Worm (Caenorhabditis elegans): ENCODE measurements around the gene T22F7.4.

The T22F7.4 gene

ce11 chrIII:558832-559231 is 32.1 kb upstream of the T22F7.4 start (continued):
- peak; percentile 35 for TF ChIP-seq C34F6.9 (tag; optimal IDR thresholded peaks at IDR 0.05)
- TF ChIP-seq zag-1 (tag; optimal IDR thresholded peaks at IDR 0.05): no peak
- no peak for TF ChIP-seq dmd-4 (tag; optimal IDR thresholded peaks at IDR 0.05)
- no peak for TF ChIP-seq Y55F3AM.14 (GFP tag; optimal IDR thresholded peaks at IDR 0.05)
- TF ChIP-seq sma-9 (GFP tag; optimal IDR thresholded peaks at IDR 0.05): peak; percentile 67
- TF ChIP-seq sma-9 (tag; optimal IDR thresholded peaks at IDR 0.05): no peak
- TF ChIP-seq sma-3 (GFP tag; optimal IDR thresholded peaks at IDR 0.05): peak; percentile 23
- no peak for TF ChIP-seq alr-1 (tag; optimal IDR thresholded peaks at IDR 0.05)
- no peak for TF ChIP-seq elt-3 (tag; optimal IDR thresholded peaks at IDR 0.05)
- no peak for TF ChIP-seq nhr-6 (tag; optimal IDR thresholded peaks at IDR 0.05)

DNA sequence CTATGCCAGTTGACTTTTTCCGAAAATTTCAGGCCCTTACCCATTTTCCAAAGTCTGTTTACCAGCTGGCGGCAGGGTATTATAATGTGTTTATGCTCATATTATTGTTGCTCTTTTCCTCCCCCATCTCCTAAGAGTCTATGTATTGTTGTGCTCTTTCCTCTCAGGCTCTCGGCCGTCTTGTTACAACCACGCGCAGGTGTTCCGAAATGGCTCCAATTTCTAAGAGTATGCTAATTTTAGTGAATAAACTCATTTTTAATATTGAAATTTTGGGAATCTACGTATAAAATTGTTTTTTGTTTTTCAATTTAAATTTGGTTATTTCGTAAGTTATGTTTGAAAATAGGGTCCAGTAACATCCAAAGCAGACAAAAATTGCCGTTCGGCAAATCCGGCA is 31.4 kb upstream of the T22F7.4 start:
- no peak for TF ChIP-seq lin-39 (tag; optimal IDR thresholded peaks at IDR 0.05)
- no peak for TF ChIP-seq fos-1 (tag; optimal IDR thresholded peaks at IDR 0.05)
- no peak for TF ChIP-seq alr-1 (tag; optimal IDR thresholded peaks at IDR 0.05)
- no peak for TF ChIP-seq Y55F3AM.14 (GFP tag; optimal IDR thresholded peaks at IDR 0.05)
- no peak for TF ChIP-seq ama-1 (optimal IDR thresholded peaks at IDR 0.05)
- no peak for TF ChIP-seq nhr-10 (tag; optimal IDR thresholded peaks at IDR 0.05)
- TF ChIP-seq zag-1 (tag; optimal IDR thresholded peaks at IDR 0.05): no peak
- no peak for TF ChIP-seq elt-3 (tag; optimal IDR thresholded peaks at IDR 0.05)
- no peak for TF ChIP-seq ceh-82 (tag; optimal IDR thresholded peaks at IDR 0.05)
- no peak for TF ChIP-seq R02D3.7 (tag; optimal IDR thresholded peaks at IDR 0.05)

- no peak for TF ChIP-seq crh-2 (tag; optimal IDR thresholded peaks at IDR 0.05)
Observed at ce11 chrIII:555650-556049, 28.9 kb upstream of the T22F7.4 start, which contains the start of gene B0353.1. Gene B0353.1 (plus strand): TSS chrIII:555950.

DNA sequence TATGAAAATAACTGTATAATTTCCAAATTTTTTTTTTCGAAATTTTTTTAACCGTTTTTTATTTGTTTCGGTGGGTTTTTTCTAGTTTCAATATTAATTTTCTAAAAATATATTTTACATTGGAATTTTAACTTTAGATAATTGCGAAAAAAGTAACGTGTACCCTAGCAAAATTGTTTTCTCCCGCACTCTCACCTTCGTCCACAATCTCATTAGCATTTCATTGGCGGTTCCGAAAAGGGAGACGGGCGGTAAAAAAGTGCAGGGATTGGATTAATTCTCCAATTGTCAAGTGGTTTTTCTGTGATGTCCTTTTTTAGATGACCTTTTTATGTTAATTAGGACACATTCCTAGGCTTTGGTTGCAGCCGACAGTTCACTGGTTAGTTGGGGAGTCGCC is 22.5 kb upstream of the T22F7.4 start:
- TF ChIP-seq unc-62 (GFP tag; optimal IDR thresholded peaks at IDR 0.05) (no peak), egl-27 (tag; optimal IDR thresholded peaks at IDR 0.05) (no peak), nhr-21 (tag; optimal IDR thresholded peaks at IDR 0.05) (no peak), R02D3.7 (tag; optimal IDR thresholded peaks at IDR 0.05) (no peak), nhr-6 (tag; optimal IDR thresholded peaks at IDR 0.05) (no peak), crh-2 (tag; optimal IDR thresholded peaks at IDR 0.05) (no peak)

DNA sequence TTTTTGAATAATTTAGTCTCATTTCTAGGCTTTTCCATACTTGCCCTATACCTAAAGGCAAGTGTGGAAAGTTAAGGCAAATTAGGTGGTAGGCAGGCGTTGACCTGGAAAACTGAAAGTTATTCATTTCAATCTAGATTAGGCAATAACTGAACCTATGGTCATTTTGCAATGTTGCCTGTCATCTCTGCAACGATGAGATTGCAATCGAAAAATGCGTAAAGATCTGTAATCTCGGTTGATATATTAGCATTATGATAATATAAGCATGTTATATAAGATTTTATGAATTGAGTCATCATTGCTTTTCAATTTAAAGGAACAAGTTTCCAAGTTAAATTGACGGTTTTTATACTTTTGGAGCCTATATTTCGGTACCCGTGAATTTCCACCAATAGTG is 21.0 kb upstream of the T22F7.4 start:
- TF ChIP-seq unc-62 (GFP tag; optimal IDR thresholded peaks at IDR 0.05): no peak
- TF ChIP-seq elt-1 (tag; optimal IDR thresholded peaks at IDR 0.05): peak; percentile 68
- TF ChIP-seq ceh-16 (tag; optimal IDR thresholded peaks at IDR 0.05): peak; percentile 18

DNA sequence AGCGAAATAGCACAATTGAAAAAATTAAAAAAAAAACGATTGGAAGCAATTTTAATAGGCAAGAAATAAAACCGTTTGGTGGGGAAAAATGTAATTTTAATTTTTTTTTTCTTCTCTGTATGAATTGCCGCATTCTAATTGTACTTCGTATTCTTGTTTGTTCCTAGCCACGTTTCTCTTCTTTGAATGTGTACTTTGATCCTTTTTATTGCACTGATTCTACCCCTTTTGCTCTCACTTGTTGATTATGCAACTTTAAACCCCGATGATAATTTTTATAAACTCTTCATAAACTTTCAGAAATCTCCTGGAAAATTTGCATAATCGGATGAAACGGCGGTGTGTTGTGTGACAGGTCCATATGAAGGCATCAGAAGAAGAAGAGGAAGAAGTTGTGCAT is 15.0 kb upstream of the T22F7.4 start, which contains the start of gene T22F7.1:
T22F7.1 (plus strand) TSS at position 301 of the 400 bp plus-strand sequence.
- TF ChIP-seq lin-11 (tag; optimal IDR thresholded peaks at IDR 0.05): no peak

DNA sequence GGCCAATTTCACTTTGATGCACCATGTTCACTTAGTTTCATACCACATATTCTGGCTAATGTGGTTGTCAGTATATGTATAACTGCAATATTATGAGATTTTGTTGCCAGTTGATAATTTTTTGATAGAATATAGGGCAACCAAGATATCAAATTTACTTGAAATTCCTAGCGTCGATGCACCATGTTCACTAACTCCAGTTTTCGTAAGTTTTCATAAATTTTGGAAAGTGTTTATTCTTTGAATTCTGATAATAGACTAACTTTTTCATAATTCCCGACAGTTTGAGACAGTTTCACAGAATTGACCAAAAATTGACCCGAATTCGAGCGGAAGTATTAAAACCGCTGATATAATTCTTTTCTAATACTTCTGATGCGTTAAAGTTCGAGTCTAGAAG is 10.3 kb upstream of the T22F7.4 start:
- no peak for TF ChIP-seq nhr-21 (tag; optimal IDR thresholded peaks at IDR 0.05)
- TF ChIP-seq egl-27 (tag; optimal IDR thresholded peaks at IDR 0.05): no peak
- no peak for TF ChIP-seq ztf-1 (GFP tag; conservative IDR thresholded peaks at IDR 0.05)
- no peak for TF ChIP-seq nhr-237 (tag; optimal IDR thresholded peaks at IDR 0.05)
- no peak for TF ChIP-seq elt-1 (tag; optimal IDR thresholded peaks at IDR 0.05)
- TF ChIP-seq ZK546.5 (tag; optimal IDR thresholded peaks at IDR 0.05): no peak
- TF ChIP-seq nhr-6 (tag; optimal IDR thresholded peaks at IDR 0.05): no peak
- TF ChIP-seq aly-2 (tag; optimal IDR thresholded peaks at IDR 0.05): no peak
- no peak for TF ChIP-seq sma-3 (GFP tag; optimal IDR thresholded peaks at IDR 0.05)
- TF ChIP-seq fos-1 (tag; optimal IDR thresholded peaks at IDR 0.05): no peak
- no peak for TF ChIP-seq alr-1 (tag; optimal IDR thresholded peaks at IDR 0.05)

DNA sequence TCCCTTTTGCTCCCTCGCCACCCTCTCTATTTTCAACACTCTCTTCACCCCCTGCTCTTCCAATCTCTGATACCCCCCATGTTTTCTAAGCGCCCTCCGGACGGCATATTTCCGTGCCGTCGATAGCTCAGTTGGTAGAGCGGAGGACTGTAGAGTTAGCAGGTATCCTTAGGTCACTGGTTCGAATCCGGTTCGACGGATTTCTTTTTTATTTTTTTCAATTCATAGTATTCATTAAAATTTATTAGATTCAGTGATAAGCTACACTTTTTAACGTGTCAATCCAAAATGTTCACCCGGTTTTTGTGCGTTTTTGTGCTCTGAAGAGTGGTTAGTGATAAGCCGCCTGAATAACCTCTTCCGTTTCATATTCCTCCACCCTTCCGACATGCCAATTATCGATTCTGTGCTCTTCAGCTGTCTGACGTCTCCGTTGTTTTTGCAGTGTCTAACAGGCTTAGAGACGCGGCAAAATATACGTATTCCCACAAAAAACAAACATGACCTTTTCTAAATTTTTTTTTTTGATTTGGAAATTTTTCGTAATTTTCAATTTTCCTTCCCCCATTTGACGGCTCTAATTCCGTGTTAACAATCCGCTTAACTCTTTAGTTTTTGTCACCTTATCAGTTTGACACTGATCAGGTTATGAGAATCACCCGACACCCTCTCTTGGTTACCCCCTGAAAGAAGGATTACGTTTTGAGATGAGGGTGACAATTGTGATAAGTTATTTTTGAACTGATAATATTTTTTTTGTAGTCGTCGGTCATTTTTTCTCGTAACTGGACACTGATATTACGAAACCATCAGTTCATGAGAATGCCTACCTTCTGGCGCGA is 8.8 kb upstream of the T22F7.4 start:
- TF ChIP-seq C34F6.9 (tag; optimal IDR thresholded peaks at IDR 0.05) (no peak), crh-2 (tag; optimal IDR thresholded peaks at IDR 0.05) (peak; percentile 49), lin-13 (GFP tag; optimal IDR thresholded peaks at IDR 0.05) (no peak), ama-1 (optimal IDR thresholded peaks at IDR 0.05) (no peak), gmeb-1 (tag; optimal IDR thresholded peaks at IDR 0.05) (peak; percentile 14), alr-1 (tag; optimal IDR thresholded peaks at IDR 0.05) (no peak), ztf-4 (tag; optimal IDR thresholded peaks at IDR 0.05) (no peak), peb-1 (tag; optimal IDR thresholded peaks at IDR 0.05) (no peak), unc-39 (tag; optimal IDR thresholded peaks at IDR 0.05) (no peak), skn-1 (tag; optimal IDR thresholded peaks at IDR 0.05) (no peak), lin-11 (tag; optimal IDR thresholded peaks at IDR 0.05) (peak; percentile 9), unc-55 (GFP tag; optimal IDR thresholded peaks at IDR 0.05) (peak; percentile 26), sma-9 (GFP tag; optimal IDR thresholded peaks at IDR 0.05) (peak; percentile 30), sma-9 (tag; optimal IDR thresholded peaks at IDR 0.05) (no peak), lsy-2 (tag; optimal IDR thresholded peaks at IDR 0.05) (peak in 1 of 2 experiments; percentile 40), ztf-11 (tag; optimal IDR thresholded peaks at IDR 0.05) (no peak), fos-1 (tag; optimal IDR thresholded peaks at IDR 0.05) (peak; percentile 17), nhr-23 (tag; optimal IDR thresholded peaks at IDR 0.05) (no peak)

All from whole organism, L2 larva.